Worm (Caenorhabditis elegans) whole organism, midembryonic: ENCODE results near the gene F37C12.14.

Experiments used
- T22C8.4 ChIP-seq: fragments of 200-800 bp; sonication (Bioruptor generic); IDR thresholded peaks from 2 replicates; pipeline ENCODE4 v1.3.6; 2022; ENCODE audit warnings: missing genetic modification characterization, missing compliant biosample characterization
- cog-1 ChIP-seq: sonication (generic microtip); optimal IDR thresholded peaks from 2 replicates; lab custom pipeline; 2016; ENCODE audit warnings: missing genetic modification characterization, missing compliant biosample characterization
- flt-1 ChIP-seq: fragments of 200-800 bp; sonication (Bioruptor generic); IDR thresholded peaks from 2 replicates; pipeline ENCODE4 v1.3.6; 2022; ENCODE audit warnings: missing genetic modification characterization, missing compliant biosample characterization
- klf-2 ChIP-seq: fragments of 200-800 bp; sonication (Bioruptor generic); conservative IDR thresholded peaks from 2 replicates; pipeline ENCODE4 v1.3.6; 2022; ENCODE audit warnings: missing genetic modification reagents, missing genetic modification characterization, missing compliant biosample characterization
- med-1 ChIP-seq: sonication (generic microtip); optimal IDR thresholded peaks from 2 replicates; lab custom pipeline; 2017; ENCODE audit warnings: missing genetic modification characterization, mild to moderate bottlenecking, missing compliant biosample characterization, antibody characterized with exemption, missing genetic modification reagents; ENCODE audit not compliant: insufficient read depth
- ref-1 ChIP-seq: fragments of 200-800 bp; sonication (Bioruptor generic); conservative IDR thresholded peaks from 2 replicates; pipeline ENCODE4 v1.3.6; 2022; ENCODE audit warnings: missing genetic modification reagents, missing genetic modification characterization, missing compliant biosample characterization
- tab-1 ChIP-seq: fragments of 200-800 bp; sonication (Bioruptor generic); IDR thresholded peaks from 2 replicates; pipeline ENCODE4 v1.3.6; 2022; ENCODE audit warnings: missing genetic modification characterization, missing compliant biosample characterization
- ztf-23 ChIP-seq: fragments of 200-800 bp; sonication (Bioruptor generic); IDR thresholded peaks from 2 replicates; pipeline ENCODE4 v1.3.6; 2022; ENCODE audit warnings: missing genetic modification reagents, missing genetic modification characterization, missing compliant biosample characterization
- ztf-29 ChIP-seq: fragments of 200-800 bp; sonication (Bioruptor generic); IDR thresholded peaks from 2 replicates; pipeline ENCODE4 v1.3.6; 2022; ENCODE audit warnings: missing genetic modification reagents, missing genetic modification characterization, missing compliant biosample characterization

The F37C12.14 gene

DNA sequence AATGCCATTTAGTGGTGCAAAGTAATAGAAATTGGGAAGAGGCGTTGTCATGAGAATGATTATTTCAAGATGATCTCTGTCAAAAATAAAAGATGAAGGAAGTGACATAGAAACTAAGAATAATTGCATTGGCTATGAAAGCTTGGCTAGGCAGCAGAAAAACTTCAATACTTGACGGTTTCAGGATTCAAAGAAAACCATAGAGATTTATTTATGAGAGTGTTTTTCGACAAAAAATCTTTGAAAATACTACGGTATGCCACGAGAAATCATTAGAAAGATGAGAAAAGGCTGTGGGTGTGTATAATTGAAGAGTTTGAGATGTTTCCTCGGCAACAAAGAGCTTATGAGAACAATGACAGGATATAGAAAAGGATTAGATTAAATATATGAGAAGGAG, at the start of gene F37C12.14:
F37C12.14 (minus strand) TSS at position 101 of the 400 bp plus-strand sequence.
- TF ChIP-seq ref-1 (no peak), T22C8.4 (GFP tag; lab: Robert Waterston, UW) (no peak)

DNA sequence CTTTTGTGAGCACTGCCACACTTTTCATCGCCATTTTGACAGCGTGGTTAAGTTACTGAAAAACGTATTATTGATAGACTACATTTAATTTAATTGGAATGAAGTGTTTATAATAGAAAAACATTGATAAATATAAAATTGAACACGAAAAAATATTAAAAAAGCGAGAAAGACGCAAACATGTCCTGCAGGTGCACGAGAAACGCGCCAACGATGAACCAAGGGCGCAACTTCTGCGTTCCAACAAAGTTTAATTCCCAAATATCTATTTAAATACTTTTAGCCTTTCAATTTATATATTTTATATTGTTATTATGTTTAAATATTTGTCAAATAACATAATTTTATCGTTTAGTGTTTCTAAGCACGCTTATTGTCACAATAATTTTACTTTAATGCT, 48.8 kb upstream of the F37C12.14 start, which contains the start of gene ndus-8:
ndus-8 (minus strand) TSS at position 55 of the 400 bp plus-strand sequence.
- TF ChIP-seq tab-1 (GFP tag; lab: Robert Waterston, UW): no peak
- no peak for TF ChIP-seq klf-2 (GFP tag; lab: Robert Waterston, UW)
- no peak for TF ChIP-seq flt-1
- TF ChIP-seq ztf-23 (GFP tag; lab: Robert Waterston, UW): no peak
- no peak for TF ChIP-seq ztf-29
- no peak for TF ChIP-seq ref-1
- TF ChIP-seq cog-1 (tag; lab: Kevin White, UChicago): peak; percentile 21
- no peak for TF ChIP-seq med-1 (GFP tag; lab: Kevin White, UChicago)

DNA sequence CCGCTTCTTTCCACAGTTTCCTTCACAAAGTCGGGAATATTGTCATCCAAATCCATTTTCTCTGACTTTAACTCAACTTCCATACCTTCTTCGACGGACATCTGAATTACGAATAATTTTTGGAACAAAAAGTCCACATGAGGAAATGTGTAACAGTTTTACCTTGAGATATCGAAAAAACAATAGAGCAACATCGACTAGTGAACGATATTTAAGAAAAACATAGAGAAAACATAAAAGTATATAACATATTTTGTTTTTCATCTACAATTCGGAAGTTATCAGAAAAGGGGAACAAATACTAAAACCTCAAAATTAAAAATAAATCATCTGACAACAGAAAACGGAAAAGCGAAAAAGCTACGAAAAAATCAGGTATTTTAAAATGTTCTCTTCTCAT, 47.4 kb upstream of the F37C12.14 start, which contains the start of gene adr-2:
adr-2 (minus strand) TSS at position 101 of the 400 bp plus-strand sequence.
- TF ChIP-seq tab-1 (GFP tag; lab: Robert Waterston, UW): no peak
- TF ChIP-seq T22C8.4 (GFP tag; lab: Robert Waterston, UW): no peak
- no peak for TF ChIP-seq ztf-29
- TF ChIP-seq med-1 (GFP tag; lab: Kevin White, UChicago): no peak
- no peak for TF ChIP-seq cog-1 (tag; lab: Kevin White, UChicago)
- no peak for TF ChIP-seq ztf-23 (GFP tag; lab: Robert Waterston, UW)
- TF ChIP-seq klf-2 (GFP tag; lab: Robert Waterston, UW): no peak

DNA sequence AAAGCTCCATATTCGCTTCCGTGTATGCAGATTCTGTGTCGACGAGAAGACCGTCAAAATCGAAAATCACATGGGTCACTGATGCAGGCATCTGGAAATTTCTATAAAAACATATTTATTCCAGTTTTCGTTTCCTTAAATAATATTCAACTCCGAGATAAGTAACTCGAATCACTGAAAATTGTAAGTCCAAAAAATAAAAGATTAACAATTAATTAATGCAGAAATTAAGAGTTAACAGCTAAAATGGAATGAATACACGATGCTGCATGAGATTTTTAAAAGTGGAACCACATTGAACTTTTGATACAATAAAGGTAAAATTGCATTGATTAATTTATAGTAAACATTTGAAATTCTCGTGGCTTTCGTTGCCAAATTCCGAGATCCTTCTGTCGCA, 45.5 kb upstream of the F37C12.14 start, which contains the start of gene R151.10:
R151.10 (minus strand) TSS at position 101 of the 400 bp plus-strand sequence.
- TF ChIP-seq cog-1 (tag; lab: Kevin White, UChicago) (no peak), T22C8.4 (GFP tag; lab: Robert Waterston, UW) (no peak)

DNA sequence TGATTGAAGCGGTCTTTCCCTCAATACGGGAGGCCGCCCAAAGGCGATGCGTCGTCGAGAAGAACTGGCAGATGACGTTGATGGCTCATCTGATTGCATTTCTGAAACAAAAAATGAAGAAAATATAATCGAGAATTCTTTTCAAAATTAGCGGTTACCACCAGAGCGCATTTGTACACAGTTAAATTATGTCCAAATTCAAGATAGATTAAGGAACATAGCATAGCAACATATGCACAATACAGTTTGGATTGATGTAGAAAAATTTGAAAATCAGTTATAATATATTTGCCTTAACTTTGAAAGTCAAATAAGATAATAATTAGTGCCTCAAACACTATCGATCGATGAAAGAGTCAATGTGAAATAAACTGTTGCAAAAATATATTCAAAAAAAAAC, 44.3 kb upstream of the F37C12.14 start, which contains the start of gene R151.8:
R151.8 (minus strand) TSS at position 101 of the 400 bp plus-strand sequence.
- TF ChIP-seq tab-1 (GFP tag; lab: Robert Waterston, UW): no peak
- no peak for TF ChIP-seq med-1 (GFP tag; lab: Kevin White, UChicago)
- TF ChIP-seq cog-1 (tag; lab: Kevin White, UChicago): no peak
- no peak for TF ChIP-seq ztf-23 (GFP tag; lab: Robert Waterston, UW)
- no peak for TF ChIP-seq ref-1
- no peak for TF ChIP-seq ztf-29
- no peak for TF ChIP-seq T22C8.4 (GFP tag; lab: Robert Waterston, UW)
- no peak for TF ChIP-seq klf-2 (GFP tag; lab: Robert Waterston, UW)
- no peak for TF ChIP-seq flt-1

DNA sequence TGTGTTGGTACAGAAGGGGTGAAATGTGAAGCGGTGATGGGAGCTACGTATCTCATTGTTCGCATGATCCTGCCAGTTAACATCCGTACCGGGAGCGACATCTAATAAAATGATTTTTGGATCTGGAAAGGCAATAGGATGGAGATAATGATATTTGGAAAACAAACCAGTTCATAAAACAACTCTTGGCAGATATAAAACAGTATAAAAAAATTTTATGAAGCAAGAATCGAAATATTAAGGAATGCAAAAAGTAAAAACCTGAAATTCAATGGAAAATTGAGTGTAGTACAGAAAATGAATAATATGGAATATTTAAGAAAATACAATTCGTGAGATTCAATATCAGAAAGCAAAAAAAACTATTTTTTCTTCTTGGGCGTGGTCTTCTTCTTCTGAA, 41.2 kb upstream of the F37C12.14 start, which contains the start of gene hsp-75:
hsp-75 (minus strand) TSS at position 101 of the 400 bp plus-strand sequence.
- TF ChIP-seq ref-1 (no peak), flt-1 (no peak), med-1 (GFP tag; lab: Kevin White, UChicago) (no peak), cog-1 (tag; lab: Kevin White, UChicago) (no peak), ztf-29 (no peak)

DNA sequence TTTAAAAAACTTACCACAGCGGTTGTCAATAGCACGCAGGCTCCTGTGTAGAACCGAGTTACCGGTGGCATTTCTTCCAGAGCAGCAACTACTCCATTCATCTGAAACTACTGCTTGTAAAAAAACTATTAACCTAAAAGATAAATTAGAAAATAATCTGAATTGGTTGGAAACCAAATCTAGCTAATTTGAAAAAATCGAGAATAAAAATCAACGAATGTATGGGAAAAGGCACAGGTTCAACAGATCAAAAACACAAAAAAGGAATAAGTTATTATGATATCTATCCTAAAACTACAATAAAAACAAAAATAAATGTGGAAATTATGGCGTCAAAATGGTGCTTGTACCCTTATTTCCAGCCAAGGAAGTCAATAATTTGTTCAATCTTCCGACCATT, 37.7 kb upstream of the F37C12.14 start, which contains the start of gene der-2:
der-2 (minus strand) TSS at position 101 of the 400 bp plus-strand sequence.
- TF ChIP-seq ztf-29 (no peak), flt-1 (no peak), ztf-23 (GFP tag; lab: Robert Waterston, UW) (no peak), ref-1 (no peak), tab-1 (GFP tag; lab: Robert Waterston, UW) (no peak), med-1 (GFP tag; lab: Kevin White, UChicago) (no peak), T22C8.4 (GFP tag; lab: Robert Waterston, UW) (no peak), klf-2 (GFP tag; lab: Robert Waterston, UW) (no peak), cog-1 (tag; lab: Kevin White, UChicago) (no peak)

DNA sequence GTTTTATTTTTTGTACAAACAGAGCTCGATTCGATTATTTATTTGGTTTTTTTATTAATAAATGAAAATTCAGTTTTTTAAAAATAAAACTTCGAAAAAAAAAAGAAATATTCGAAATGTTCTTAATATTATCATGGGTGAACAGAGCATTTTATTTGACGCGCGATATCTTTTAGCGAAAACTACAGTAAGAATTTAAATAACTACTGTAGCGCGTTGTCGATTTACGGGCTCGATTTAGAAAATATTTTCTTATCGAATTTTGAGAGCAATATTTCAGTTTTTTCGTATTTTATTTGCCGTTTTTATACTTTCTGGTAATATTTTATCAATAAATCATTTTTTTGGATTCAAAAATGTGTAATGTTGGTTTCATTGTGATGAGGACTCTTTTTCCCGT, 35.7 kb upstream of the F37C12.14 start:
- no peak for TF ChIP-seq ref-1

DNA sequence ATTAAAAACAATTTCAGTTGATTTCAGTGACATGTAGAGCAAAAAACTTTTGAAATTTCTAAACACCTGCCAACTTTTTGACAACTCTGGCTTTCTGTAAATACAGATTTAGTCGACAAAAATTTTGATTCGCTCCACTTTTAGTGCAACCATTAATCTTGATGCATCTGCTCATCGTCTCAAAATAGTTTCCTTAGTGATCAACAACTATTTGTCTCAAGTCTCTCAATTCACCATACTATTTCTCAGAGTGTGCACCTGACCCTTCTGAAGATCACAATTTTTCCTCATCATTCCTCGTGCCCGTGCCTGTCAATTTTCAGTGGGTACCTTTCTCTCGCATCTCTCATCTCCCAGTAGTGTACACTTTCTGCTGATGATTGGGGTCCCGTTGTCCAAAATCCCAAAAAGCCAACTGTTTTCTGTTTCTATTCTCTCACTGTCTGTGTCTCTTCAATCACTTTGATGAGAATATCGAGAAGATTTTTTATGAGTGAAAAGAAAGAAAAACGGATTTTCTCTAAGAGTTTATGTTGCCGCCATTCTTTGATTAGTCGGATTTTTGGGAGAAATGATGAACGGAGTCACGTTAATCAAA, 31.6 kb upstream of the F37C12.14 start:
- TF ChIP-seq cog-1 (tag; lab: Kevin White, UChicago): no peak
- TF ChIP-seq ztf-29: no peak
- TF ChIP-seq ref-1: no peak
- no peak for TF ChIP-seq flt-1
- no peak for TF ChIP-seq ztf-23 (GFP tag; lab: Robert Waterston, UW)
- no peak for TF ChIP-seq klf-2 (GFP tag; lab: Robert Waterston, UW)
- TF ChIP-seq med-1 (GFP tag; lab: Kevin White, UChicago): no peak
- TF ChIP-seq tab-1 (GFP tag; lab: Robert Waterston, UW): no peak
- no peak for TF ChIP-seq T22C8.4 (GFP tag; lab: Robert Waterston, UW)

DNA sequence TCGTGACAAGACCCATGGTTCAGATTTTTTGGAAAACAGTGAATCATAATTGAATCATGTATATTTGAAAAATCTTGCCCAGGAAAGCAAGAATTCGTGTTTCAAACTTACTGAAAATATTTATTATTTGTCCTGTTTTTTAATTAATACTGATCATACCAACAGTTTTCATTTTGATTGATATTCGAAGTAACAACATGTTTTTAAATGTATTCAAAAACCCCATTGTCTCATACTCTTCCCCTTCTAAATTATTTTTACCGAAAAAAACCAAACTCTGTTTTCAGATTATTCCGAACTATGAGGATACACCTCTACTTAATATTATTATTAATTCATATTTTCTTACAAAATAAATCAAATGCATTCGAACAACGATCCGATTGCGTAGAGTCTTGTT, 30.9 kb upstream of the F37C12.14 start, which contains the start of gene R151.1:
R151.1 (plus strand) TSS at position 301 of the 400 bp plus-strand sequence.
- TF ChIP-seq tab-1 (GFP tag; lab: Robert Waterston, UW): no peak
- no peak for TF ChIP-seq flt-1
- TF ChIP-seq ztf-29: no peak
- no peak for TF ChIP-seq cog-1 (tag; lab: Kevin White, UChicago)
- TF ChIP-seq med-1 (GFP tag; lab: Kevin White, UChicago): no peak
- TF ChIP-seq T22C8.4 (GFP tag; lab: Robert Waterston, UW): no peak
- TF ChIP-seq ztf-23 (GFP tag; lab: Robert Waterston, UW): no peak
- no peak for TF ChIP-seq klf-2 (GFP tag; lab: Robert Waterston, UW)
